Worm (Caenorhabditis elegans): Measurements from ENCODE around the gene vit-2.

ce11 chrX:5085465-5085864 lies 15.4 kb upstream of the vit-2 start:
- TF ChIP-seq klf-2 (GFP tag; conservative IDR thresholded peaks at IDR 0.05) (peak; percentile 96), flt-1 (GFP tag; IDR thresholded peaks at IDR 0.05) (peak; percentile 97), T22C8.4 (GFP tag; IDR thresholded peaks at IDR 0.05) (peak; percentile 96), ztf-29 (GFP tag; IDR thresholded peaks at IDR 0.05) (peak; percentile 99), ztf-23 (GFP tag; IDR thresholded peaks at IDR 0.05) (peak; percentile 97), tab-1 (GFP tag; IDR thresholded peaks at IDR 0.05) (peak; percentile 97), ref-1 (GFP tag; conservative IDR thresholded peaks at IDR 0.05) (peak; percentile 90), med-1 (GFP tag; optimal IDR thresholded peaks at IDR 0.05; ENCODE audit: insufficient read depth) (peak; percentile 82)

All from whole organism, midembryonic.